Worm (Caenorhabditis elegans) whole organism, L4 larva: ENCODE results near the gene T01H10.11.

Experiments
- F10B5.3 ChIP-seq: sonication (generic microtip); optimal IDR thresholded peaks from 2 replicates; lab custom pipeline; 2016; ENCODE audit warnings: mild to moderate bottlenecking, missing genetic modification characterization, missing compliant biosample characterization
- F44E2.7 ChIP-seq: fragments of 200-800 bp; sonication (Bioruptor generic); IDR thresholded peaks from 2 replicates; pipeline ENCODE4 v2.1.2; 2022; ENCODE audit warnings: missing genetic modification characterization, missing compliant biosample characterization
- F49E8.2 ChIP-seq: sonication (generic microtip); optimal IDR thresholded peaks from 2 replicates; lab custom pipeline; 2016; ENCODE audit warnings: missing compliant biosample characterization, mild to moderate bottlenecking, missing genetic modification characterization, borderline replicate concordance
- R02D3.7 ChIP-seq: fragments of 150-350 bp; sonication (generic microtip); optimal IDR thresholded peaks from 3 replicates; lab custom pipeline; 2014; ENCODE audit warnings: missing biosample characterization, missing genetic modification characterization
- T26A8.4 ChIP-seq: fragments of 200-800 bp; sonication (Bioruptor generic); IDR thresholded peaks from 2 replicates; pipeline ENCODE4 v1.3.6; 2022; ENCODE audit warnings: missing genetic modification characterization, missing compliant biosample characterization
- Y75B8A.6 ChIP-seq: fragments of 200-800 bp; sonication (Bioruptor generic); IDR thresholded peaks from 2 replicates; pipeline ENCODE4 v1.3.6; 2022; ENCODE audit warnings: missing genetic modification reagents, missing genetic modification characterization, missing compliant biosample characterization
- aha-1 ChIP-seq: fragments of 150-350 bp; peaks from one replicate; lab custom pipeline; 2014; ENCODE audit warnings: missing biosample characterization, missing genetic modification characterization
- aly-2 ChIP-seq: sonication (generic microtip); optimal IDR thresholded peaks from 2 replicates; lab custom pipeline; 2018; ENCODE audit warnings: missing biosample characterization, missing genetic modification characterization
- ama-1 ChIP-seq: fragments of 150-350 bp; optimal IDR thresholded peaks from 2 replicates; lab custom pipeline; 2014; ENCODE audit warnings: inconsistent platforms, mixed read lengths
- ceh-62 ChIP-seq: sonication (generic microtip); optimal IDR thresholded peaks from 2 replicates; lab custom pipeline; 2017; ENCODE audit warnings: missing biosample characterization, missing genetic modification characterization
- daf-16 ChIP-seq, 3 experiments: sonication (generic microtip); optimal IDR thresholded peaks; 2 replicates each; lab custom pipeline; 2016 to 2017; ENCODE audit warnings: missing genetic modification characterization in 3 of 3, missing genetic modification reagents in 3 of 3, mild to moderate bottlenecking in 2 of 3, missing compliant biosample characterization in 2 of 3, missing biosample characterization in 1 of 3, moderate library complexity in 1 of 3
- daf-19 ChIP-seq: fragments of 200-800 bp; sonication (Bioruptor generic); conservative IDR thresholded peaks from 2 replicates; pipeline ENCODE4 v1.3.6; 2022; ENCODE audit warnings: missing genetic modification characterization, missing compliant biosample characterization
- dmd-9 ChIP-seq: fragments of 200-800 bp; sonication (Bioruptor generic); IDR thresholded peaks from 2 replicates; pipeline ENCODE4 v1.3.6; 2022; ENCODE audit warnings: missing genetic modification reagents, missing genetic modification characterization, missing compliant biosample characterization
- dve-1 ChIP-seq: sonication (generic microtip); optimal IDR thresholded peaks from 2 replicates; lab custom pipeline; 2017; ENCODE audit warnings: antibody characterized with exemption, mild to moderate bottlenecking, missing genetic modification characterization, missing compliant biosample characterization; ENCODE audit not compliant: insufficient read depth
- egl-43 ChIP-seq: fragments of 200-800 bp; sonication (Bioruptor generic); IDR thresholded peaks from 2 replicates; pipeline ENCODE4 v1.3.6; 2022; ENCODE audit warnings: missing genetic modification reagents, missing genetic modification characterization, missing compliant biosample characterization
- fos-1 ChIP-seq: fragments of 150-350 bp; optimal IDR thresholded peaks from 2 replicates; lab custom pipeline; 2014; ENCODE audit warnings: missing biosample characterization, missing genetic modification characterization
- gei-8 ChIP-seq: fragments of 200-800 bp; sonication (Bioruptor generic); optimal IDR thresholded peaks from 2 replicates; lab custom pipeline; 2018; ENCODE audit warnings: mild to moderate bottlenecking, missing genetic modification characterization, missing compliant biosample characterization
- hlh-30 ChIP-seq: sonication (generic microtip); optimal IDR thresholded peaks from 2 replicates; lab custom pipeline; 2017; ENCODE audit warnings: antibody characterized with exemption, mild to moderate bottlenecking, missing genetic modification characterization, missing compliant biosample characterization; ENCODE audit not compliant: insufficient read depth
- hmg-1.1 ChIP-seq: fragments of 200-800 bp; sonication (Bioruptor generic); IDR thresholded peaks from 2 replicates; pipeline ENCODE4 v1.3.6; 2022; ENCODE audit warnings: missing genetic modification reagents, missing genetic modification characterization, missing compliant biosample characterization
- lin-29 ChIP-seq: fragments of 200-800 bp; sonication (Bioruptor generic); IDR thresholded peaks from 2 replicates; pipeline ENCODE4 v1.3.6; 2022; ENCODE audit warnings: missing genetic modification reagents, missing genetic modification characterization, missing compliant biosample characterization
- lin-38 ChIP-seq: fragments of 200-800 bp; sonication (Bioruptor generic); IDR thresholded peaks from 2 replicates; pipeline ENCODE4 v1.3.6; 2022; ENCODE audit warnings: missing genetic modification reagents, missing genetic modification characterization, missing compliant biosample characterization
- madf-5 ChIP-seq, 2 experiments: fragments of 200-800 bp; sonication (Bioruptor generic); IDR thresholded peaks; 2 replicates each; pipeline ENCODE4 v1.3.6; 2022; ENCODE audit warnings: missing compliant biosample characterization in 2 of 2, missing genetic modification characterization in 2 of 2
- mdt-29 ChIP-seq: fragments of 200-800 bp; sonication (Bioruptor generic); IDR thresholded peaks from 2 replicates; pipeline ENCODE4 v1.3.6; 2022; ENCODE audit warnings: missing genetic modification reagents, missing genetic modification characterization, missing compliant biosample characterization
- nhr-25 ChIP-seq: sonication (generic microtip); optimal IDR thresholded peaks from 2 replicates; lab custom pipeline; 2017; ENCODE audit warnings: missing genetic modification characterization, mild to moderate bottlenecking, missing compliant biosample characterization, antibody characterized with exemption, moderate library complexity, borderline replicate concordance; ENCODE audit not compliant: insufficient read depth
- nhr-41 ChIP-seq: fragments of 200-800 bp; sonication (Bioruptor generic); IDR thresholded peaks from 2 replicates; pipeline ENCODE4 v1.3.6; 2022; ENCODE audit warnings: missing genetic modification reagents, missing genetic modification characterization, missing compliant biosample characterization
- nhr-42 ChIP-seq: fragments of 200-800 bp; sonication (Bioruptor generic); IDR thresholded peaks from 2 replicates; pipeline ENCODE4 v1.3.6; 2022; ENCODE audit warnings: missing genetic modification characterization, missing compliant biosample characterization
- nhr-48 ChIP-seq: sonication (generic microtip); optimal IDR thresholded peaks from 2 replicates; lab custom pipeline; 2016; ENCODE audit warnings: mild to moderate bottlenecking, missing genetic modification characterization, missing compliant biosample characterization
- nhr-77 ChIP-seq: fragments of 150-350 bp; optimal IDR thresholded peaks from 2 replicates; lab custom pipeline; 2014; ENCODE audit warnings: missing biosample characterization, missing genetic modification characterization
- pha-4 ChIP-seq, 2 experiments: fragments of 150-350 bp in 1 of 2; fragments of 200-800 bp in 1 of 2; sonication (Bioruptor generic) in 1 of 2; IDR thresholded peaks in 1 of 2; optimal IDR thresholded peaks in 1 of 2; 2 replicates each; pipeline versions ENCODE4 v1.3.6 to Lab custom; 2014 to 2022; ENCODE audit warnings: missing genetic modification characterization in 2 of 2, missing genetic modification reagents in 2 of 2, missing biosample characterization in 1 of 2, missing compliant biosample characterization in 1 of 2
- php-3 ChIP-seq: fragments of 200-800 bp; sonication (Bioruptor generic); IDR thresholded peaks from 2 replicates; pipeline ENCODE4 v1.3.6; 2022; ENCODE audit warnings: missing genetic modification reagents, missing genetic modification characterization, missing compliant biosample characterization
- sdz-12 ChIP-seq: fragments of 200-800 bp; sonication (Bioruptor generic); optimal IDR thresholded peaks from 2 replicates; lab custom pipeline; 2018; ENCODE audit warnings: mild to moderate bottlenecking, missing genetic modification characterization, missing compliant biosample characterization
- snpc-1.2 ChIP-seq: fragments of 200-800 bp; sonication (Bioruptor generic); IDR thresholded peaks from 2 replicates; pipeline ENCODE4 v1.3.6; 2022; ENCODE audit warnings: missing genetic modification reagents, missing genetic modification characterization, missing compliant biosample characterization
- tra-1 ChIP-seq: fragments of 200-800 bp; sonication (Bioruptor generic); IDR thresholded peaks from 2 replicates; pipeline ENCODE4 v1.3.6; 2022; ENCODE audit warnings: missing genetic modification reagents, missing genetic modification characterization, missing compliant biosample characterization
- unc-39 ChIP-seq: sonication (generic microtip); optimal IDR thresholded peaks from 2 replicates; lab custom pipeline; 2017; ENCODE audit warnings: missing biosample characterization, missing genetic modification characterization
- unc-62 ChIP-seq, 3 experiments: fragments of 150-350 bp in 1 of 3; sonication (generic microtip); optimal IDR thresholded peaks in 2 of 3; peaks in 1 of 3; 1 replicate in 1 of 3; 2 replicates in 2 of 3; lab custom pipeline; 2014 to 2017; ENCODE audit warnings: missing biosample characterization in 3 of 3, missing genetic modification characterization in 3 of 3, missing genetic modification reagents in 3 of 3, missing genotype in 1 of 3
- zfp-3 ChIP-seq: fragments of 200-800 bp; sonication (Bioruptor generic); conservative IDR thresholded peaks from 2 replicates; pipeline ENCODE4 v1.3.6; 2022; ENCODE audit warnings: missing genetic modification reagents, missing genetic modification characterization, missing compliant biosample characterization
- ztf-7 ChIP-seq: fragments of 150-350 bp; optimal IDR thresholded peaks from 2 replicates; lab custom pipeline; 2014; ENCODE audit warnings: missing biosample characterization, missing genetic modification characterization

T01H10.11 gene

DNA sequence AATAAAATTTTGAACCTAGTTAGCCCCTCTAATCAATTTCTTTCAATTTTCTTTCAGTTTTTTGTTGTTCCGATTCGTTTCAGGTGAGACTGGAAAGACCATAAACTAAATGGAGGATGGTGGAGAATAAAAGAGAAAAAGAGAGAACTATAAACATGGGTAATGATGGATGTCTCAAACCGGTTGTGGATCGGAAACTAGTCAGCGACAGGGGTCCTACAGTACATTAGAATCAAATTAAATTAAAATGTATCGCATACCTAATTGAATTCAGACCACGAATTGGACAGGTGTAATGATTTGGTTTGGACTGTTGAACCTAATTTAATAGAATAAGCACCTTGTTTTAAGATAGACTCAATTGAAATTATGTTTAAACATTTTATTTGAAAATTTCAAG lies 40.8 kb downstream of the T01H10.11 start:
- no peak for TF ChIP-seq aha-1
- TF ChIP-seq snpc-1.2 (GFP tag; lab: Robert Waterston, UW), result no peak
- TF ChIP-seq sdz-12 (GFP tag; lab: Kevin White, UChicago), result no peak
- TF ChIP-seq unc-39 (tag; lab: Kevin White, UChicago), result no peak
- no peak for TF ChIP-seq nhr-77 (tag; lab: Kevin White, UChicago)
- no peak for TF ChIP-seq egl-43 (GFP tag; lab: Robert Waterston, UW)
- TF ChIP-seq F10B5.3 (tag; lab: Kevin White, UChicago), result no peak
- TF ChIP-seq Y75B8A.6, result no peak
- no peak for TF ChIP-seq dve-1 (tag; lab: Kevin White, UChicago)
- no peak for TF ChIP-seq mdt-29 (GFP tag; lab: Robert Waterston, UW)
- TF ChIP-seq nhr-48 (tag; lab: Kevin White, UChicago), result no peak
- TF ChIP-seq hmg-1.1 (GFP tag; lab: Robert Waterston, UW), result no peak
- no peak for TF ChIP-seq pha-4 (GFP tag; IDR thresholded peaks at IDR 0.05; lab: Robert Waterston, UW)
- TF ChIP-seq pha-4 (tag; optimal IDR thresholded peaks at IDR 0.05; lab: Kevin White, UChicago), result no peak

DNA sequence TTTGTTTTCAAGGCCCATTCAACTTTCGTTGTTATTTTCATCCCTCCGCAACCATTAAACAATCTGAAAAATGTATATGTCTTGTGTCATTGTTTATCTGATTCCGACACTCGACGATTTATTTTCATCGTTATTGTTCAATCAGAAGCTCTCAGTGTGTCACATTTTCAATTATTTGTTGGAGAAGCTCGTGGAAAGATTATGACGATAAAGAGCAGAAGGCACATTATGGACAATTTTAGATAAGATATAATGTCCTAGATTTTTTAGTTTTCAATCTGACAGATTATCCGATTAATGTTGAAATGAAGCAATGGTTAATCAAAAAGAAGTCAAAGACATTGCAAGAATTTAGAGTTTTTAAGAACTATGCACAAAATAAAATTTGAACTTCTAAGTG lies 41.7 kb downstream of the T01H10.11 start:
- TF ChIP-seq R02D3.7 (no peak), unc-62 (GFP tag; optimal IDR thresholded peaks at IDR 0.05 in 1 of 2; lab: Kevin White, UChicago) (peak in 1 of 2 experiments; percentile 52), unc-62 (tag; optimal IDR thresholded peaks at IDR 0.05; lab: Kevin White, UChicago) (no peak)

DNA sequence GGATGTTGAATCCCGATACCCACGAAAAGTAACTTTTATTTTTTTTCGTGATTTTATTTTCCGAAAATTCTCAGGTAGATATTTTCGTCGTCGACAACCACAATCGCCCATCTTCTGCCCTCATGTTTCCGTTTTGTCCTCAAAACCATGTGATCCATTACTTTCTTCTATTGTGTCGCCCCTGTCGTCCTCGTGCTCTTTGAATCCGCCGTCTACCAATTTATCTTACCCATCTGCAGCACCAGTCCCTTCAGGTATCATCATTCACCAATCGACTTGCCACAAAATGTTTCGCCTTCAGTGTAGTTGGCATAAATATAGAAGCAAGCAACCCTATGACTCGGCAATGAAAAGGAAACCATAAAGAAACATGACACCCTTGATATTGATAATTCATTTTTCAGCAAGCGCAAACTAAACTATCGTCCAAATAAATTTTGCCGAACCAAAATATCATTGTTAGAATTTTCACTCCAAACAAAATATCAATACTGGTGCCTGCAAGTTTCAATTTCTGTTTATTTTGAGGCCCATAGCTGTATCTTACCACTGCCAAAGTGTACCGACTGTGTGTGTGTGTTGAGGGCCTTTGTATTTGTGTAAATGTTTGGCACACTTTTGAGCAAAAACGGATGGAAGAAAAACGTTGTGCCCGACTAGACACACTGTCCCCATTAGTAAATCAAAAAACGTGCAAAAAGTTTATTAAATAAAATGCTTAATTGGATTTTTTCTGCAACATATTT lies 44.6 kb downstream of the T01H10.11 start:
- TF ChIP-seq hlh-30 (tag; lab: Kevin White, UChicago) (peak; percentile 71), nhr-42 (GFP tag; lab: Robert Waterston, UW) (no peak), unc-62 (GFP tag; optimal IDR thresholded peaks at IDR 0.05 in 1 of 2; lab: Kevin White, UChicago) (peak in 1 of 2 experiments; percentile 72), unc-62 (tag; optimal IDR thresholded peaks at IDR 0.05; lab: Kevin White, UChicago) (no peak)
- TF ChIP-seq, all 104 proteins: peak for 2

- TF ChIP-seq zfp-3 (GFP tag; lab: Robert Waterston, UW), result 0 out of 2 replicates have a peak, but pooled peaks have one; percentile 25
- no peak for TF ChIP-seq aly-2 (tag; lab: Kevin White, UChicago)
- peak; percentile 98 for TF ChIP-seq aha-1
These were observed 45.5 kb downstream of the T01H10.11 start for ce11 chrX:12168765-12169164.

DNA sequence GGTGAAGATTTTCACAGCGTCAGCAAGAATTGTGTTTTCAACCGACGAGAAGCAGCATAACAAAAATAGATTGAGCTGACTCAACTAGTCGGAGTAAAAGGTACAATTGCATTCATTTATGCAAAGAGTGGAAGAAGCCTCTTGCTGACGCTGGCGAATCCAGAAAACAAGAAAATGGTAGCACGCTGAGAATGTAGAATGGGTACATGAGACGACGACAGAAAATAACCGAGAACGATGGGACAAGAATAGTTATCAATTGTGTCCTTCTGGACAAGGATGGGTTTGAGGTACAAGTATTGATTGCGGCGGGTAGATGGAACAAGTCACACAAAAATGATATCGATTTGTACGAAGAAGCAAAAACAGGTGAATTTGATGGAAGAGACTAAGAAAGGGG lies 46.1 kb downstream of the T01H10.11 start:
- TF ChIP-seq T26A8.4, result 0 out of 2 replicates have a peak, but pooled peaks have one; percentile 16
- peak; percentile 21 for TF ChIP-seq gei-8 (GFP tag; lab: Kevin White, UChicago)
- no peak for TF ChIP-seq lin-38 (GFP tag; lab: Robert Waterston, UW)
- TF ChIP-seq tra-1 (GFP tag; lab: Robert Waterston, UW), result no peak
- no peak for TF ChIP-seq F44E2.7 (GFP tag; lab: Robert Waterston, UW)
- no peak for TF ChIP-seq ama-1
- peak; percentile 5 for TF ChIP-seq nhr-25 (tag; lab: Kevin White, UChicago)

- TF ChIP-seq lin-29 (GFP tag; lab: Robert Waterston, UW) (no peak), R02D3.7 (no peak), daf-16 (GFP tag; optimal IDR thresholded peaks at IDR 0.05; lab: Kevin White, UChicago) (peak in 1 of 2 experiments; percentile 8), daf-16 (tag; optimal IDR thresholded peaks at IDR 0.05; lab: Kevin White, UChicago) (peak; percentile 10), daf-19 (GFP tag; lab: Robert Waterston, UW) (no peak), F49E8.2 (no peak), fos-1 (no peak), ceh-62 (tag; lab: Kevin White, UChicago) (no peak), nhr-41 (GFP tag; lab: Robert Waterston, UW) (no peak), madf-5 (GFP tag; IDR thresholded peaks at IDR 0.05; lab: Robert Waterston, UW) (no peak), egl-43 (GFP tag; lab: Robert Waterston, UW) (peak; percentile 87), ztf-7 (no peak), dmd-9 (GFP tag; lab: Robert Waterston, UW) (no peak), php-3 (GFP tag; lab: Robert Waterston, UW) (0 out of 2 replicates have a peak, but pooled peaks have one; percentile 54), mdt-29 (GFP tag; lab: Robert Waterston, UW) (no peak)
These were observed 48.5 kb downstream of the T01H10.11 start, which contains the start of gene F57G12.1 for ce11 chrX:12171631-12172348. Gene F57G12.1, minus strand, starts transcription at chrX:12171681.
